Fruit fly (Drosophila melanogaster): Measurements from ENCODE around the gene sky.

- TF ChIP-seq fru (GFP tag; optimal IDR thresholded peaks at IDR 0.05) (peak; percentile 16), usp (GFP tag; optimal IDR thresholded peaks at IDR 0.05) (no peak), ey (GFP tag; optimal IDR thresholded peaks at IDR 0.05) (no peak), foxo (GFP tag; optimal IDR thresholded peaks at IDR 0.05) (no peak), Hr83 (GFP tag; optimal IDR thresholded peaks at IDR 0.05; ENCODE audit: poor library complexity, severe bottlenecking) (peak; percentile 42), Dfd (GFP tag; optimal IDR thresholded peaks at IDR 0.05) (no peak), psq (GFP tag; optimal IDR thresholded peaks at IDR 0.05) (no peak)
Measured at dm6 chr2L:20911374-20911773, 7.4 kb downstream of the sky start.
